Worm (Caenorhabditis elegans): ENCODE results near the gene dyf-4.

DNA sequence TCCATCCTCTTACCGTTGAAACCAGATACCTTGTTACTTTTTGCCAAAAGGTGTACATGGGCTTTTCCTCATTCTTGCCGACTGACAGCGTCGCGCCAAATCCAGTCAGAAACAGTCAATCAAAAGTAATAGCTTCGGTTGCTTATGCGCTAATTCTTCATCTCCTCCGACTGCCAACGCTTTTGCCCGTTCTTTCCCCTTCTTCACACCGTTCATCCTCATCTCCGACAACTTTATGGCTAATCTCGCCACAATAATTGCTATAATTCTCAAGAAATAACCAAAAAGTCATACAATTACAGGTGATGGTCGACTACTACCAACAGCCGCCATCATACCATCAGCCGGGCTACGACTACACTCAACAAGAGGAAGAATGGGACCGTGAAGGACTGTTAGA is 47.4 kb downstream of the dyf-4 start, which contains the start of gene atn-1:
- no peak for TF ChIP-seq unc-98 (GFP tag; IDR thresholded peaks at IDR 0.05)
- no peak for TF ChIP-seq nhr-76 (tag; optimal IDR thresholded peaks at IDR 0.05)
- TF ChIP-seq elt-2 (tag; optimal IDR thresholded peaks at IDR 0.05): no peak
- no peak for TF ChIP-seq rnt-1 (tag; optimal IDR thresholded peaks at IDR 0.05)
- no peak for TF ChIP-seq ces-1 (GFP tag; optimal IDR thresholded peaks at IDR 0.05)
- no peak for TF ChIP-seq nhr-237 (tag; optimal IDR thresholded peaks at IDR 0.05)
- TF ChIP-seq hlh-17 (GFP tag; optimal IDR thresholded peaks at IDR 0.05; ENCODE audit: borderline replicate concordance): no peak
- TF ChIP-seq ama-1 (optimal IDR thresholded peaks at IDR 0.05): no peak
- no peak for TF ChIP-seq dpl-1 (GFP tag; optimal IDR thresholded peaks at IDR 0.05)
- no peak for TF ChIP-seq snu-23 (GFP tag; optimal IDR thresholded peaks at IDR 0.05)
- no peak for TF ChIP-seq aha-1 (tag; optimal IDR thresholded peaks at IDR 0.05)
